Fruit fly (Drosophila melanogaster): ENCODE measurements around the gene CG14641.

DNA sequence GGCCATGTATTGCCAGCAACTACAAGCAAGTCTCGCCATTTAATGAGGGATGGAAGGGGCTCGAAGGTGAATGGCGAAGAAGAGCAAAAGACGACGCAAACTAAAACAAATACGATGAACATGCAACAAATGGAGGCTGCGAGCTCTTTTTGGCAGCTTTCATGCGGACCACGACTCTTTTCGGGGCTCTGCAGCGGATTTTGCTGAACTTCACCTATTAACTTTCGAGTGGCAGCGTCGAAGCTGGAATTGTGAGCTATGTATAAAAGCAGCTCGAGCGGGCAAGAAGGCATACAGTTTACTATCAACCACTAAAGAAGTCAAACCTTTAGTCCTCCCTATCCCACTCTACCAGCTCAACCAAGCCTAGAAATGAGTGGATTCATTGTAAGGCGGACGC lies 22.3 kb upstream of the CG14641 start, which contains the start of gene TwdlV:
- no peak for TF ChIP-seq ac (GFP tag; optimal IDR thresholded peaks at IDR 0.05)
- TF ChIP-seq slbo (GFP tag; IDR thresholded peaks at IDR 0.05): no peak
- no peak for TF ChIP-seq ranshi (GFP tag; IDR thresholded peaks at IDR 0.05)
- TF ChIP-seq Trl (optimal IDR thresholded peaks at IDR 0.05): no peak
- TF ChIP-seq Trl (GFP tag; optimal IDR thresholded peaks at IDR 0.05): no peak
- no peak for TF ChIP-seq ase (GFP tag; IDR thresholded peaks at IDR 0.05)
- TF ChIP-seq ERR (GFP tag; optimal IDR thresholded peaks at IDR 0.05): no peak

All from whole organism, embryonic.